Fruit fly (Drosophila melanogaster): Measurements from ENCODE around the gene vkg.

DNA sequence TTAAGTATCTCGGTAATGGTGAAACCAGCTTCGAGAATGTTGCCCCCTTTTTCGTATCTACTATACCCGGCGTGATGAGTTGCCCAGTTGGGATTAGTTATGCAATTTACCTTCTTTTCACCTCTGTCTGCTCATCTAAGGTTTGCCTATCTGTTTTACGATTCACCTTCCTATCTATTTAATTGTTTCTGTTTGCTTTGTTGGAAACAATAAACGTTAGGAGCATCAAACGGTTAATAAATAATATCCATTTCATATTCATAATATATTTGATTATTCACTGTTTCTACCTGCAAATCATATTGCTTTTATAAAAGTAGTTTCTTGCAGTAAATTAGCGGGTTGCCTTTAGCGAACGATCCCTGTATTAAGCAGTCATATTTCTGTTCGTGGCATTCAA, 20.7 kb downstream of the vkg start:
- TF ChIP-seq CTCF (optimal IDR thresholded peaks at IDR 0.05) (no peak), CG8478 (optimal IDR thresholded peaks at IDR 0.05) (no peak)

All from S2 (cell line).